Worm (Caenorhabditis elegans) whole organism, young adult: ENCODE results near the gene Y47D7A.9.

Source experiments
- gei-17 ChIP-seq: fragments of 200-800 bp; sonication (Bioruptor generic); optimal IDR thresholded peaks from 2 replicates; lab custom pipeline; 2018; ENCODE audit warnings: mild to moderate bottlenecking, missing genetic modification characterization, missing compliant biosample characterization
- mes-4 ChIP-seq: sonication (generic microtip); optimal IDR thresholded peaks from 2 replicates; lab custom pipeline; 2016; ENCODE audit warnings: missing genotype, missing genetic modification characterization, missing compliant biosample characterization

- TF ChIP-seq gei-17 (GFP tag; lab: Kevin White, UChicago) (no peak), mes-4 (tag; lab: Kevin White, UChicago) (no peak)
Observed at ce11 chrV:4423860-4424401, at the start of gene Y47D7A.9, which contains the start of gene Y47D7A.19.
